Worm (Caenorhabditis elegans) whole organism, L3 larva: Measurements from ENCODE around the gene fbxa-61.

Source experiments
- ZK546.5 ChIP-seq: sonication (generic microtip); optimal IDR thresholded peaks from 2 replicates; lab custom pipeline; 2017; ENCODE audit warnings: missing biosample characterization, missing genetic modification characterization
- aly-2 ChIP-seq: fragments of 150-350 bp; optimal IDR thresholded peaks from 2 replicates; lab custom pipeline; 2014; ENCODE audit warnings: missing biosample characterization, missing genetic modification characterization
- ama-1 ChIP-seq: fragments of 150-350 bp; optimal IDR thresholded peaks from 2 replicates; lab custom pipeline; 2018
- ceh-16 ChIP-seq: sonication (generic microtip); optimal IDR thresholded peaks from 2 replicates; lab custom pipeline; 2017; ENCODE audit warnings: missing biosample characterization, missing genetic modification characterization
- ceh-28 ChIP-seq: fragments of 150-350 bp; optimal IDR thresholded peaks from 2 replicates; lab custom pipeline; 2014; ENCODE audit warnings: missing biosample characterization, missing genetic modification reagents, missing genetic modification characterization
- ceh-82 ChIP-seq: fragments of 150-350 bp; optimal IDR thresholded peaks from 2 replicates; lab custom pipeline; 2014; ENCODE audit warnings: missing biosample characterization, missing genetic modification characterization
- egl-27 ChIP-seq: sonication (generic microtip); optimal IDR thresholded peaks from 4 replicates; lab custom pipeline; 2017; ENCODE audit warnings: missing biosample characterization, missing genetic modification reagents, missing genetic modification characterization
- elt-1 ChIP-seq: fragments of 150-350 bp; optimal IDR thresholded peaks from 2 replicates; lab custom pipeline; 2014; ENCODE audit warnings: missing biosample characterization, missing genetic modification characterization
- elt-2 ChIP-seq: sonication (generic microtip); optimal IDR thresholded peaks from 2 replicates; lab custom pipeline; 2016; ENCODE audit warnings: missing genetic modification reagents, mild to moderate bottlenecking, missing genetic modification characterization, missing compliant biosample characterization
- eor-1 ChIP-seq, 2 experiments: fragments of 150-350 bp; optimal IDR thresholded peaks; 2 replicates each; lab custom pipeline; 2014 to 2018; ENCODE audit warnings: missing biosample characterization in 2 of 2, missing genetic modification characterization in 2 of 2
- fkh-10 ChIP-seq: sonication (generic microtip); optimal IDR thresholded peaks from 2 replicates; lab custom pipeline; 2017; ENCODE audit warnings: missing biosample characterization, missing genetic modification reagents, missing genetic modification characterization
- jun-1 ChIP-seq: fragments of 150-350 bp; optimal IDR thresholded peaks from 2 replicates; lab custom pipeline; 2014; ENCODE audit warnings: missing biosample characterization, missing genetic modification reagents, missing genetic modification characterization
- lin-15B ChIP-seq: fragments of 150-350 bp; optimal IDR thresholded peaks from 2 replicates; lab custom pipeline; 2014; ENCODE audit warnings: missing biosample characterization, missing genetic modification characterization
- lin-39 ChIP-seq: fragments of 150-350 bp; optimal IDR thresholded peaks from 2 replicates; lab custom pipeline; 2018; ENCODE audit warnings: missing biosample characterization, missing genetic modification reagents, missing genetic modification characterization
- lsy-12 ChIP-seq: sonication (generic microtip); optimal IDR thresholded peaks from 2 replicates; lab custom pipeline; 2016; ENCODE audit warnings: mild to moderate bottlenecking, missing genetic modification characterization, missing compliant biosample characterization
- mdl-1 ChIP-seq: fragments of 150-350 bp; optimal IDR thresholded peaks from 2 replicates; lab custom pipeline; 2014; ENCODE audit warnings: missing biosample characterization, missing genetic modification characterization
- nfya-1 ChIP-seq: sonication (generic microtip); optimal IDR thresholded peaks from 2 replicates; lab custom pipeline; 2017; ENCODE audit warnings: missing genetic modification characterization, mild to moderate bottlenecking, missing compliant biosample characterization, antibody characterized with exemption, moderate library complexity; ENCODE audit not compliant: insufficient read depth
- nhr-11 ChIP-seq: fragments of 150-350 bp; optimal IDR thresholded peaks from 2 replicates; lab custom pipeline; 2014; ENCODE audit warnings: missing biosample characterization, missing genetic modification characterization
- nhr-12 ChIP-seq: fragments of 150-350 bp; optimal IDR thresholded peaks from 2 replicates; lab custom pipeline; 2014; ENCODE audit warnings: missing biosample characterization, missing genetic modification characterization
- nhr-23 ChIP-seq: fragments of 150-350 bp; optimal IDR thresholded peaks from 2 replicates; lab custom pipeline; 2014; ENCODE audit warnings: missing biosample characterization, missing genetic modification reagents, missing genetic modification characterization
- nhr-237 ChIP-seq: fragments of 150-350 bp; optimal IDR thresholded peaks from 2 replicates; lab custom pipeline; 2014; ENCODE audit warnings: missing biosample characterization, missing genetic modification characterization
- nhr-43 ChIP-seq: sonication (generic microtip); optimal IDR thresholded peaks from 2 replicates; lab custom pipeline; 2016; ENCODE audit warnings: mild to moderate bottlenecking, missing genetic modification characterization, missing compliant biosample characterization; ENCODE audit not compliant: poor library complexity, severe bottlenecking
- nhr-76 ChIP-seq: fragments of 150-350 bp; sonication (generic microtip); optimal IDR thresholded peaks from 5 replicates; lab custom pipeline; 2014; ENCODE audit warnings: missing biosample characterization, missing genetic modification characterization
- pha-4 ChIP-seq: fragments of 150-350 bp; optimal IDR thresholded peaks from 2 replicates; lab custom pipeline; 2014; ENCODE audit warnings: missing biosample characterization, missing genetic modification reagents, missing genetic modification characterization
- pqm-1 ChIP-seq: fragments of 150-350 bp; optimal IDR thresholded peaks from 2 replicates; lab custom pipeline; 2017; ENCODE audit warnings: missing biosample characterization, missing genetic modification characterization, inconsistent platforms
- skn-1 ChIP-seq: fragments of 150-350 bp; optimal IDR thresholded peaks from 2 replicates; lab custom pipeline; 2014; ENCODE audit warnings: missing biosample characterization, missing genetic modification characterization
- tbx-2 ChIP-seq: sonication (generic microtip); optimal IDR thresholded peaks from 2 replicates; lab custom pipeline; 2016; ENCODE audit warnings: mild to moderate bottlenecking, missing genetic modification characterization, missing compliant biosample characterization
- zag-1 ChIP-seq: fragments of 150-350 bp; optimal IDR thresholded peaks from 2 replicates; lab custom pipeline; 2014; ENCODE audit warnings: missing biosample characterization, missing genetic modification characterization
- ztf-11 ChIP-seq: fragments of 150-350 bp; optimal IDR thresholded peaks from 2 replicates; lab custom pipeline; 2014; ENCODE audit warnings: missing biosample characterization, missing genetic modification characterization
- ztf-4 ChIP-seq: fragments of 150-350 bp; optimal IDR thresholded peaks from 2 replicates; lab custom pipeline; 2014; ENCODE audit warnings: missing biosample characterization, missing genetic modification characterization

The fbxa-61 gene

ce11 chrIII:1207852-1208251, 31.0 kb upstream of the fbxa-61 start, which contains the start of gene orc-3 (continued):
- TF ChIP-seq nhr-237 (no peak), lin-15B (tag; lab: Kevin White, UChicago) (peak; percentile 67), lin-39 (tag; lab: Kevin White, UChicago) (no peak), eor-1 (tag; optimal IDR thresholded peaks at IDR 0.05; lab: Kevin White, UChicago) (no peak), nhr-76 (no peak)
- TF ChIP-seq, all 47 proteins: peak for 6

DNA sequence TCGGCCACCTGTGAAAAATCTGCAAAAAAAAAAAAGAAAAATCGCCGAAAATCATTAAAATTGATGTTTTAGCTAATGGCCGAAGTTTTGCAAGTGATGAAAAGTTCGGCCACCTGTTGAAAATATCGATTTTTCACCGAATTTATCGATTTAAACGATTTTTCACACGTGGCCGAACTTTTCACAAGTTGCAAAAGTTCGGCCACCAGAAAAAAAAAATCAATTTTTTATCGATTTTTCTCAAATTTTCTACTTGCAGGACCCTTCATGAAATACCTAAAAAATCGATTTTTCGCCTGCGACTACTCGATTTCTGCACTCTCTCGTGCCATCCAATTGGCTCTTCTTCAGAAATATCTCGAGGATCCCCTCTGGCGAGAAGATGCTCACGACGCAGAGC, 28.2 kb upstream of the fbxa-61 start:
- no peak for TF ChIP-seq egl-27 (tag; lab: Kevin White, UChicago)
- no peak for TF ChIP-seq lin-39 (tag; lab: Kevin White, UChicago)
- peak; percentile 62 for TF ChIP-seq ceh-28 (tag; lab: Kevin White, UChicago)
- TF ChIP-seq aly-2 = no peak

DNA sequence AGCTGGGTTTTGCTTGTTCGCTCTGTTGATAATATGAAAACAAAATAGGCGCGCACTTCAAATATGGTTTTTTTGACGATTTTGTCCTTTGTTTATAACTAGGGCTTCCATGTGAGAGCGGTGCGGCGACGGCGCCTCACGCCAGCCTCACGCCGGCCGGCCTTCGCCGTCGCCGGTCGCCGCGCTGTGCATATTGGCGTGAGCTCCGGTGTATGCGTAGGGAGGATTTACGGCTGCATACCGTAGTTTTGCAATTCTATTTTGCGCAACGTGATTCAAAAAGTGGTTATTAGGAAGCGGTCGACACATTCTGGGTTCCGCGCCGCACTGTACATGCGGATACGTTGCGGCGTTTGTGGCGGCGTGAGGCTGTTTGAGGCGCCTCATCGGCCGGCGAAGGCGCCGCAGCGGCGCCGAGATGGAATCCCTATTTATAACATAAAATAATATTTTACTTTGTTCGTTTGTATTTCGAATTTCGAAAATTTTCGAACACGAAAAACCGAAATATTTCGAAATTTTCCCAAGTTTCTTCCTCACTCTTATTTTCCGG, 24.7 kb upstream of the fbxa-61 start:
- no peak for TF ChIP-seq pha-4
- no peak for TF ChIP-seq ztf-4
- TF ChIP-seq mdl-1 (tag; lab: Kevin White, UChicago) = no peak
- TF ChIP-seq zag-1 (tag; lab: Kevin White, UChicago) = no peak
- TF ChIP-seq nfya-1 (tag; lab: Kevin White, UChicago) = no peak
- TF ChIP-seq ZK546.5 = no peak
- no peak for TF ChIP-seq elt-2 (tag; lab: Kevin White, UChicago)
- no peak for TF ChIP-seq skn-1
- no peak for TF ChIP-seq nhr-43
- no peak for TF ChIP-seq ceh-82
- TF ChIP-seq nhr-12 (tag; lab: Kevin White, UChicago) = no peak
- no peak for TF ChIP-seq nhr-23 (tag; lab: Kevin White, UChicago)
- no peak for TF ChIP-seq nhr-237
- TF ChIP-seq nhr-11 (tag; lab: Kevin White, UChicago) = no peak
- no peak for TF ChIP-seq fkh-10 (GFP tag; lab: Kevin White, UChicago)
- no peak for TF ChIP-seq egl-27 (tag; lab: Kevin White, UChicago)
- no peak for TF ChIP-seq elt-1 (tag; lab: Kevin White, UChicago)

DNA sequence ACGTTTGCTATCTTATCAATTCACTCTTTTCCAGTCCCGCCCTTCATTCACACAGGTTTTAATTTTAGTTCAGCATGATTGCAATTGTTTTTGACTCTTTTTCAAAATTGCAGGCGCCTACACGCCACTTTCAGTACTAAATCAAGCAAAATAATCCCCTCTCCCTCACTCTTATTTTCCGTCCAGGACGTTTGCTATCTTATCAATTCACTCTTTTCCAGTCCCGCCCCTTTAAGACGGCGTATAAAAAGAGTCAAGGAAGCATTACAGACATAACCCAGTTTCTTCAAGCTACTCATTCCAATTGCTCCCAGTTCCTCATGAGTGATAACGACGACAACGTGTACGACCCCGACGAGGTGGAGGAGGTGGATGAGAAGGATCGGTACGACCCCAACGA, 24.2 kb upstream of the fbxa-61 start, which contains the start of gene Y119D3B.21:
Gene Y119D3B.21 (plus strand): TSS at position 321 of the 400 bp plus-strand sequence.
- no peak for TF ChIP-seq lsy-12
- TF ChIP-seq ama-1 = peak; percentile 62
- TF ChIP-seq tbx-2 (tag; lab: Kevin White, UChicago) = no peak
- peak; percentile 91 for TF ChIP-seq pqm-1 (tag; lab: Kevin White, UChicago)
- TF ChIP-seq ztf-11 = no peak
- peak; percentile 63 for TF ChIP-seq jun-1 (tag; lab: Kevin White, UChicago)
- no peak for TF ChIP-seq nfya-1 (tag; lab: Kevin White, UChicago)
- TF ChIP-seq elt-2 (tag; lab: Kevin White, UChicago) = peak; percentile 96

DNA sequence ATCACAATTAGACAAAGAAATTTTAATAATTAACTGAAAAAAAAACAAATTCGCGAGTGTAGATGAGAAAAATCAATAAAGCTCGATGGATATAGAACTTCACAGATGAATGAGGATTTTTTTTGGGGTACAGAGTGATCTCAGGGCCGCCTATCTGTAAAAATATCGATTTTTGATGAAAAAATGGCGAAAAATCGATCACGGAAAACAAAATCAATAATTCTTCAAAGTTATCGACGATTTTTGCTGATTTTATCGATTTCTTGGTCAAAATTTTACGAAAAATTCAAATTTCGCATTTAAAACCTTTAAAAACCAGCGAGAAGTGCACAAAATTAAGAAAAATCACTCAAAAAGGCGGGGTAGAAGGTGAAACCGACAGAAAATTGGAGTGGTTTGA, 22.8 kb upstream of the fbxa-61 start:
- TF ChIP-seq pha-4 (no peak), lsy-12 (no peak), elt-2 (tag; lab: Kevin White, UChicago) (no peak), ceh-28 (tag; lab: Kevin White, UChicago) (peak; percentile 63), nfya-1 (tag; lab: Kevin White, UChicago) (no peak), egl-27 (tag; lab: Kevin White, UChicago) (no peak), eor-1 (tag; optimal IDR thresholded peaks at IDR 0.05; lab: Kevin White, UChicago) (no peak), nhr-12 (tag; lab: Kevin White, UChicago) (no peak)

DNA sequence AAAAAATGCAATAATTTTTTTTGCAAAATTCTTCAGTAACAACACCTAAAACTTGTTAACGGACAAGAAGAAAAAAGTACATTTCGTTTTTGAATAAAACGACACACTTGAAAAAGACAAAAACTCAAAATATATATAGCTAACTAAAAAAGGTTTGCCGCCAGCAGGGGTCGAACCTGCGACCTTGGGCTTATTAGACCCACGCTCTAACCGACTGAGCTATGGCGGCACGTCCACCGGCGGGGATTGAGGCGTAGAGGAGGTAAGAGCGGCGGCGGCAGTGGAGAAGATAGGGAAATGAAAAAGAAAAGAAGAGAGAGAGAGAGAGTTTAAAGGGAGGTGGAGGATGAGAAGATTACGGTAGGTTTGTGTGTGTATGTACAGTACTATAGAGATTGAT, 20.6 kb upstream of the fbxa-61 start:
- TF ChIP-seq lsy-12 (no peak), nfya-1 (tag; lab: Kevin White, UChicago) (peak; percentile 27), pha-4 (peak; percentile 4), elt-2 (tag; lab: Kevin White, UChicago) (peak; percentile 13), nhr-11 (tag; lab: Kevin White, UChicago) (no peak), zag-1 (tag; lab: Kevin White, UChicago) (no peak), lin-15B (tag; lab: Kevin White, UChicago) (peak; percentile 11)

ce11 chrIII:1218998-1219397, 19.9 kb upstream of the fbxa-61 start:
- TF ChIP-seq ztf-4 (no peak), aly-2 (no peak), ceh-16 (no peak)
